Fruit fly (Drosophila melanogaster) whole organism, prepupa: Measurements from ENCODE around the gene Gr64e.

Experiments used
- Blimp-1 ChIP-seq: fragments of 200-800 bp; sonication (Bioruptor generic); optimal IDR thresholded peaks from 3 replicates; lab custom pipeline; 2017; ENCODE audit warnings: missing biosample characterization, missing genetic modification characterization, mild to moderate bottlenecking, moderate library complexity, missing genetic modification reagents
- CG10631 ChIP-seq: fragments of 200-800 bp; sonication (Bioruptor generic); optimal IDR thresholded peaks from 2 replicates; lab custom pipeline; 2016; ENCODE audit warnings: missing biosample characterization, missing genetic modification characterization
- CG10669 ChIP-seq: fragments of 200-800 bp; sonication (Bioruptor generic); optimal IDR thresholded peaks from 3 replicates; lab custom pipeline; 2018; ENCODE audit warnings: missing biosample characterization, mild to moderate bottlenecking, missing genetic modification characterization, moderate library complexity
- CG11762 ChIP-seq: fragments of 200-800 bp; sonication (Bioruptor generic); optimal IDR thresholded peaks from 3 replicates; lab custom pipeline; 2016; ENCODE audit warnings: missing biosample characterization, missing genetic modification characterization; ENCODE audit not compliant: insufficient read depth
- CG11902 ChIP-seq: fragments of 200-800 bp; sonication (Bioruptor generic); optimal IDR thresholded peaks from 3 replicates; lab custom pipeline; 2016; ENCODE audit warnings: missing biosample characterization, missing genetic modification characterization
- CG15336 ChIP-seq: fragments of 200-800 bp; sonication (Bioruptor generic); IDR thresholded peaks from 2 replicates; pipeline ENCODE4 v1.3.6; 2022; ENCODE audit warnings: missing biosample characterization, missing genetic modification characterization
- CG16779 ChIP-seq: fragments of 200-800 bp; sonication (Bioruptor generic); optimal IDR thresholded peaks from 3 replicates; lab custom pipeline; 2017; ENCODE audit warnings: missing biosample characterization, mild to moderate bottlenecking, missing genetic modification characterization
- CG3032 ChIP-seq: fragments of 200-800 bp; optimal IDR thresholded peaks from 2 replicates; lab custom pipeline; 2019; ENCODE audit warnings: missing biosample characterization, mild to moderate bottlenecking, missing genetic modification characterization, moderate library complexity
- CG31627 ChIP-seq: fragments of 200-800 bp; sonication (Bioruptor generic); optimal IDR thresholded peaks from 3 replicates; lab custom pipeline; 2016; ENCODE audit warnings: missing biosample characterization, missing genetic modification characterization
- CG32006 ChIP-seq: fragments of 200-800 bp; sonication (Bioruptor generic); optimal IDR thresholded peaks from 3 replicates; lab custom pipeline; 2017; ENCODE audit warnings: missing biosample characterization, mild to moderate bottlenecking, missing genetic modification characterization
- CG34406 ChIP-seq: fragments of 200-800 bp; sonication (Bioruptor generic); optimal IDR thresholded peaks from 3 replicates; lab custom pipeline; 2016; ENCODE audit warnings: missing biosample characterization, missing genetic modification characterization
- CG4318 ChIP-seq: fragments of 200-800 bp; sonication (Bioruptor generic); optimal IDR thresholded peaks from 3 replicates; lab custom pipeline; 2017; ENCODE audit warnings: missing biosample characterization, mild to moderate bottlenecking, missing genetic modification characterization
- CG6163 ChIP-seq: fragments of 200-800 bp; sonication (Bioruptor generic); IDR thresholded peaks from 3 replicates; pipeline ENCODE4 v1.3.6; 2022; ENCODE audit warnings: missing biosample characterization, missing genetic modification characterization
- CG6276 ChIP-seq: fragments of 200-800 bp; sonication (Bioruptor generic); optimal IDR thresholded peaks from 2 replicates; lab custom pipeline; 2017; ENCODE audit warnings: missing biosample characterization, mild to moderate bottlenecking, missing genetic modification characterization
- CG6808 ChIP-seq: fragments of 200-800 bp; sonication (Bioruptor generic); optimal IDR thresholded peaks from 3 replicates; lab custom pipeline; 2017; ENCODE audit warnings: missing biosample characterization, missing genetic modification characterization, mild to moderate bottlenecking, moderate library complexity, missing genetic modification reagents
- CG6854 ChIP-seq: fragments of 200-800 bp; sonication (Bioruptor generic); optimal IDR thresholded peaks from 2 replicates; lab custom pipeline; 2017; ENCODE audit warnings: missing biosample characterization, mild to moderate bottlenecking, missing genetic modification characterization
- CG7368 ChIP-seq: fragments of 200-800 bp; sonication (Bioruptor generic); optimal IDR thresholded peaks from 3 replicates; lab custom pipeline; 2016; ENCODE audit warnings: missing biosample characterization, missing genetic modification characterization
- CG8119 ChIP-seq: fragments of 200-800 bp; sonication (Bioruptor generic); IDR thresholded peaks from 3 replicates; pipeline ENCODE4 v1.3.6; 2022; ENCODE audit warnings: missing biosample characterization, missing genetic modification characterization
- CG9139 ChIP-seq: fragments of 200-800 bp; sonication (Bioruptor generic); optimal IDR thresholded peaks from 3 replicates; lab custom pipeline; 2017; ENCODE audit warnings: missing biosample characterization, mild to moderate bottlenecking, missing genetic modification characterization
- Eip78C ChIP-seq: fragments of 200-800 bp; sonication (Bioruptor generic); peaks from one replicate; lab custom pipeline; 2016; ENCODE audit warnings: missing biosample characterization, missing genetic modification characterization
- Hr38 ChIP-seq: sonication (Bioruptor generic); optimal IDR thresholded peaks from 2 replicates; lab custom pipeline; 2016; ENCODE audit warnings: missing biosample characterization, missing genetic modification characterization
- Hr39 ChIP-seq: fragments of 200-800 bp; sonication (Bioruptor generic); optimal IDR thresholded peaks from 2 replicates; lab custom pipeline; 2016; ENCODE audit warnings: missing biosample characterization, missing genetic modification characterization
- Hr4 ChIP-seq: fragments of 200-800 bp; sonication (Bioruptor generic); optimal IDR thresholded peaks from 3 replicates; lab custom pipeline; 2016; ENCODE audit warnings: missing biosample characterization, missing genetic modification characterization
- Lpt ChIP-seq: fragments of 200-800 bp; sonication (Bioruptor generic); optimal IDR thresholded peaks from 3 replicates; lab custom pipeline; 2016; ENCODE audit warnings: missing biosample characterization, missing genetic modification characterization
- Met ChIP-seq: fragments of 200-800 bp; sonication (Bioruptor generic); optimal IDR thresholded peaks from 3 replicates; lab custom pipeline; 2016; ENCODE audit warnings: missing biosample characterization, missing genetic modification characterization
- OdsH ChIP-seq: fragments of 200-800 bp; sonication (Bioruptor generic); optimal IDR thresholded peaks from 3 replicates; lab custom pipeline; 2016; ENCODE audit warnings: missing biosample characterization, missing genetic modification characterization
- Smox ChIP-seq: fragments of 200-800 bp; sonication (Bioruptor generic); optimal IDR thresholded peaks from 3 replicates; lab custom pipeline; 2016; ENCODE audit warnings: missing biosample characterization, missing genetic modification characterization
- Sox102F ChIP-seq: fragments of 200-800 bp; sonication (Bioruptor generic); optimal IDR thresholded peaks from 2 replicates; lab custom pipeline; 2016; ENCODE audit warnings: missing biosample characterization, mild to moderate bottlenecking, missing genetic modification characterization
- Sox14 ChIP-seq: fragments of 200-800 bp; sonication (Bioruptor generic); optimal IDR thresholded peaks from 3 replicates; lab custom pipeline; 2016; ENCODE audit warnings: missing biosample characterization, missing genetic modification characterization
- Sox15 ChIP-seq: fragments of 200-800 bp; sonication (Bioruptor generic); optimal IDR thresholded peaks from 3 replicates; lab custom pipeline; 2016; ENCODE audit warnings: missing biosample characterization, missing genetic modification characterization
- achi ChIP-seq: fragments of 200-800 bp; sonication (Bioruptor generic); optimal IDR thresholded peaks from 3 replicates; lab custom pipeline; 2016; ENCODE audit warnings: missing biosample characterization, missing genetic modification characterization
- acj6 ChIP-seq: fragments of 200-800 bp; sonication (Bioruptor generic); optimal IDR thresholded peaks from 3 replicates; lab custom pipeline; 2016; ENCODE audit warnings: missing biosample characterization, missing genetic modification characterization
- dac ChIP-seq: fragments of 200-800 bp; sonication (Bioruptor generic); optimal IDR thresholded peaks from 2 replicates; lab custom pipeline; 2017; ENCODE audit warnings: missing biosample characterization, mild to moderate bottlenecking, missing genetic modification characterization
- dsx ChIP-seq: fragments of 200-800 bp; optimal IDR thresholded peaks from 3 replicates; lab custom pipeline; 2019; ENCODE audit warnings: missing biosample characterization, mild to moderate bottlenecking, missing genetic modification characterization, moderate library complexity; ENCODE audit not compliant: poor library complexity, severe bottlenecking
- eg ChIP-seq: fragments of 200-800 bp; sonication (Bioruptor generic); IDR thresholded peaks from 3 replicates; pipeline ENCODE4 v1.3.6; 2022; ENCODE audit warnings: missing biosample characterization, missing genetic modification characterization
- esn ChIP-seq: fragments of 200-800 bp; sonication (Bioruptor generic); optimal IDR thresholded peaks from 2 replicates; lab custom pipeline; 2016; ENCODE audit warnings: missing biosample characterization, mild to moderate bottlenecking, missing genetic modification characterization, moderate library complexity
- fd59A ChIP-seq: fragments of 200-800 bp; sonication (Bioruptor generic); optimal IDR thresholded peaks from 2 replicates; lab custom pipeline; 2017; ENCODE audit warnings: missing biosample characterization, mild to moderate bottlenecking, missing genetic modification characterization, missing genetic modification reagents
- fkh ChIP-seq: fragments of 200-800 bp; sonication (Bioruptor generic); optimal IDR thresholded peaks from 3 replicates; lab custom pipeline; 2017; ENCODE audit warnings: missing biosample characterization, mild to moderate bottlenecking, missing genetic modification characterization, moderate library complexity
- spab ChIP-seq: fragments of 200-800 bp; sonication (Bioruptor generic); optimal IDR thresholded peaks from 2 replicates; lab custom pipeline; 2017; ENCODE audit warnings: missing biosample characterization, mild to moderate bottlenecking, missing genetic modification characterization, missing genetic modification reagents
- ss ChIP-seq, 2 experiments: fragments of 200-800 bp; sonication (Bioruptor generic); optimal IDR thresholded peaks; 2 replicates in 1 of 2; 3 replicates in 1 of 2; lab custom pipeline; 2017 to 2018; ENCODE audit warnings: mild to moderate bottlenecking in 2 of 2, missing biosample characterization in 2 of 2, missing genetic modification characterization in 2 of 2, moderate library complexity in 1 of 2
- svp ChIP-seq: fragments of 200-800 bp; sonication (Bioruptor generic); peaks from one replicate; lab custom pipeline; 2016; ENCODE audit warnings: missing biosample characterization, missing genetic modification characterization
- topi ChIP-seq: fragments of 200-800 bp; sonication (Bioruptor generic); optimal IDR thresholded peaks from 3 replicates; lab custom pipeline; 2016; ENCODE audit warnings: missing biosample characterization, missing genetic modification characterization
- vri ChIP-seq: fragments of 200-800 bp; sonication (Bioruptor generic); optimal IDR thresholded peaks from 3 replicates; lab custom pipeline; 2016; ENCODE audit warnings: missing biosample characterization, mild to moderate bottlenecking, missing genetic modification characterization

The Gr64e gene

DNA sequence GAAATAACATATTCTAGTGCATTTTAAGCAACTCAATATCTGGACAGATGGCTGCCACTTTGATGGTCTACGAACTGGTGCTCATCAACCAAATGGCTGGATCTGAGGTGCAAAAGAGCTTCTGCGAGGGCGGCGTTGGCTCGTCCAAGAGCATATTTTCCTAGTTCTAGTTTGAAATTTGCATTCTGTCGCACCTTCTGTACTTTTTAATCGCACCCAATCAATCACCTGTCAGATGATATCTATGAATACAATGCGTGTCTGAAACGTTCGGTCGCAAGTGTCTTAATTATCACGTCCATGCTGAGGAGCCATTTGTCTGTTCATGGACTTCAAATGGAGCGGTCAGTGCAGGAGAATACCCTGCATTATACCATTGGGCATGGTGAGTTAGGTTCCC lies at the start of gene Gr64e, which contains the start of gene Gr64d:
Gr64e (plus strand) TSS at position 380 of the 400 bp plus-strand sequence.
Gr64d (plus strand) TSS at position 301 of the 400 bp plus-strand sequence.
- TF ChIP-seq CG8119 (no peak), Hr4 (no peak), CG6854 (GFP tag; lab: Kevin White, UChicago) (no peak), esn (GFP tag; lab: Kevin White, UChicago) (no peak), dsx (GFP tag; lab: Kevin White, UChicago) (no peak), CG15336 (GFP tag; lab: Robert Waterston, UW) (no peak), Met (GFP tag; lab: Kevin White, UChicago) (no peak), Sox14 (GFP tag; lab: Kevin White, UChicago) (no peak), Sox15 (GFP tag; lab: Kevin White, UChicago) (no peak), topi (no peak), CG7368 (GFP tag; lab: Kevin White, UChicago) (no peak), achi (no peak), CG34406 (GFP tag; lab: Kevin White, UChicago) (no peak), CG3032 (tag; lab: Kevin White, UChicago) (no peak), spab (GFP tag; lab: Kevin White, UChicago) (no peak)

DNA sequence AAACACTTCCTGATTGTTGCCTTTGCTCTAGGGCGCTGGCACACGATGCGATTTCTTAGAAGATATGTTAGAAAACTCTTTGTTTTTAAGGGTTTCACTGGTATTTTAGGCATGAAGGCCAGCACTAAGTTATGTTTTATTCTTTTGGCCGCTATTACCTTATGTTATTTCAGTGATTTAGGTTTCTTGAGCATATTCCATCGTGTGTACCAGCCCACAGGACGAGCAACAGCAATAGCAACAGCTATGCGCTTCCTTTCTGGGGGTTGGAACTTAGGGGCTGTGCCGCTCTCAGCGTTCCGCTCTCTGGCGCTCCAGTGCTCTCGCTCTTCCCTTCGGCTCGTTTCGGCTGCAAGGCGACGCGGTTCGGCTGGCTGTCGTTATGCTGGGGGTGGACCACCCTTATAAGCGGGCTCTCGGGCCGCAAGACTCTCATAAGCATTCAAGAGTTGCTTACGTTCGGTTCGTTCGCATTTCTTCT lies 48.4 kb upstream of the Gr64e start, which contains the start of gene scrt:
scrt (plus strand) TSS at position 431 of the 481 bp plus-strand sequence.
- TF ChIP-seq CG6163 (GFP tag; lab: Robert Waterston, UW) (0 out of 3 replicates have a peak, but pooled peaks have one; percentile 15), svp (peak; percentile 57), CG4318 (GFP tag; lab: Kevin White, UChicago) (no peak), CG10631 (no peak), esn (GFP tag; lab: Kevin White, UChicago) (no peak)

DNA sequence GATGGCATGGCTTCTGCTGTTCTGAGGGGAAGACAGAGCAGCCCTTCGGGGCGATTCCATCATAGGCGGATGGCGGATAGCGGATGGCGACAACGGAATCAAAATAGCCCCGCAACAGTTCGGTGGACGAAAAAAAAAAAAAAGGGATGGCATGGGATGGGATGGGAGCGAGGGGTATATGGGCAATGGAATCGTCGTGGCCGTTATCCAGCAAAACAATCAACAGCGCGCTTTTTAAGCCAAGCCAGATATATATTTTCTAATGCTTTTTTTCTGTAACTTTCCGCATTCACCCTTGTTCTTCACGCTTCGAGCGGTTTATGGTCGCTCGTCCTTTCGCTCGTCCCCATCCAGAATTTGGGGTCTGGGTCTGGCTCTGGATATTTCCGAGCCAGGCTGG lies 36.4 kb upstream of the Gr64e start:
- no peak for TF ChIP-seq svp
- TF ChIP-seq CG10669 (GFP tag; lab: Kevin White, UChicago), result no peak
- TF ChIP-seq CG6808 (GFP tag; lab: Kevin White, UChicago), result no peak
- TF ChIP-seq acj6, result no peak
- TF ChIP-seq achi, result no peak
- no peak for TF ChIP-seq Sox14 (GFP tag; lab: Kevin White, UChicago)
- TF ChIP-seq CG3032 (tag; lab: Kevin White, UChicago), result no peak
- TF ChIP-seq dsx (GFP tag; lab: Kevin White, UChicago), result no peak

DNA sequence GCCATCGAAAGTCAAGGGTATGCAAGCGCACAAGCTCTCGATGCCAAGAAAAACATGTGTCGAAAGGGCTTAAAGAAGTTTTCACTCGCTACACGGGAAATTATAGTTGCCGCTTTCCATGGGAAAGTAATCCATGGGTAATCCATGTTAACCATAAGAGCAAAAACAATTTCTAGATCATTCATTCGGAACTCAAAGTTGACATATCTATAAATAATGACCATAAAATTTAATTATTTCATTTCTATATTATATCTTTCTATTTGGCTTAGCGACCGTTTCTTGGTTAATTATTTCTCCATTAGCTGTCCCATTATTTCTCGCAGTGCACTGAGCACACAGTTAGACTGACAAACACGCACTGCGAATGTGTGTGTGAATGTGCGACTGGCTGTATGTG lies 31.2 kb upstream of the Gr64e start:
- no peak for TF ChIP-seq CG11762 (GFP tag; lab: Kevin White, UChicago)
- no peak for TF ChIP-seq CG6163 (GFP tag; lab: Robert Waterston, UW)
- TF ChIP-seq Hr38, result no peak
- no peak for TF ChIP-seq Hr39 (GFP tag; lab: Kevin White, UChicago)
- TF ChIP-seq CG7368 (GFP tag; lab: Kevin White, UChicago), result no peak
- no peak for TF ChIP-seq Sox102F (GFP tag; lab: Kevin White, UChicago)
- TF ChIP-seq spab (GFP tag; lab: Kevin White, UChicago), result no peak
- TF ChIP-seq CG11902 (GFP tag; lab: Kevin White, UChicago), result no peak
- TF ChIP-seq CG9139 (GFP tag; lab: Kevin White, UChicago), result no peak
- TF ChIP-seq OdsH (GFP tag; lab: Kevin White, UChicago), result peak; percentile 27
- no peak for TF ChIP-seq Smox (GFP tag; lab: Kevin White, UChicago)
- peak in 1 of 2 experiments; percentile 56 for TF ChIP-seq ss (GFP tag; optimal IDR thresholded peaks at IDR 0.05; lab: Kevin White, UChicago)
- no peak for TF ChIP-seq CG6854 (GFP tag; lab: Kevin White, UChicago)
- TF ChIP-seq fd59A, result peak; percentile 39
- no peak for TF ChIP-seq dsx (GFP tag; lab: Kevin White, UChicago)
- TF ChIP-seq CG10631, result peak; percentile 16
- TF ChIP-seq Lpt, result no peak
- TF ChIP-seq CG6276, result no peak
- TF ChIP-seq Blimp-1 (GFP tag; lab: Kevin White, UChicago), result no peak
- no peak for TF ChIP-seq dac (GFP tag; lab: Kevin White, UChicago)
- peak; percentile 4 for TF ChIP-seq Hr4
- TF ChIP-seq CG32006, result peak; percentile 56
- no peak for TF ChIP-seq topi
- TF ChIP-seq CG8119, result no peak
- no peak for TF ChIP-seq vri (GFP tag; lab: Kevin White, UChicago)
- TF ChIP-seq CG4318 (GFP tag; lab: Kevin White, UChicago), result peak; percentile 1
- TF ChIP-seq Eip78C (GFP tag; lab: Kevin White, UChicago), result no peak
- no peak for TF ChIP-seq eg (GFP tag; lab: Robert Waterston, UW)
- TF ChIP-seq CG16779 (tag; lab: Kevin White, UChicago), result no peak
- peak; percentile 21 for TF ChIP-seq CG34406 (GFP tag; lab: Kevin White, UChicago)
- no peak for TF ChIP-seq Sox14 (GFP tag; lab: Kevin White, UChicago)
- no peak for TF ChIP-seq CG31627
- no peak for TF ChIP-seq fkh (GFP tag; lab: Kevin White, UChicago)
